Fruit fly (Drosophila melanogaster) whole organism, adult: ENCODE results near the gene kz.

Source experiments
- CG11617 ChIP-seq: fragments of 200-800 bp; sonication (Bioruptor generic); optimal IDR thresholded peaks from 2 replicates; lab custom pipeline; 2017; ENCODE audit warnings: mild to moderate bottlenecking, missing biosample characterization, missing genetic modification reagents, missing genetic modification characterization
- CG14711 ChIP-seq: fragments of 200-800 bp; sonication (Bioruptor generic); optimal IDR thresholded peaks from 2 replicates; lab custom pipeline; 2018; ENCODE audit warnings: missing biosample characterization, mild to moderate bottlenecking, missing genetic modification characterization, moderate library complexity
- CG33017 ChIP-seq: fragments of 200-800 bp; sonication (Bioruptor generic); optimal IDR thresholded peaks from 2 replicates; lab custom pipeline; 2018; ENCODE audit warnings: missing biosample characterization, mild to moderate bottlenecking, missing genetic modification characterization, moderate library complexity
- CG7045 ChIP-seq: fragments of 200-800 bp; sonication (Bioruptor generic); optimal IDR thresholded peaks from 2 replicates; lab custom pipeline; 2017; ENCODE audit warnings: missing biosample characterization, mild to moderate bottlenecking, missing genetic modification characterization
- CG7101 ChIP-seq: fragments of 200-800 bp; sonication (Bioruptor generic); optimal IDR thresholded peaks from 2 replicates; lab custom pipeline; 2018; ENCODE audit warnings: missing biosample characterization, mild to moderate bottlenecking, missing genetic modification characterization, moderate library complexity
- Clk ChIP-seq: fragments of 200-800 bp; sonication (Bioruptor generic); optimal IDR thresholded peaks from 2 replicates; lab custom pipeline; 2017; ENCODE audit warnings: missing biosample characterization, missing genetic modification characterization
- Hr96 ChIP-seq: fragments of 200-800 bp; sonication (Bioruptor generic); optimal IDR thresholded peaks from 2 replicates; lab custom pipeline; 2016; ENCODE audit warnings: missing biosample characterization, missing genetic modification characterization
- Mnt ChIP-seq: fragments of 200-800 bp; sonication (Bioruptor generic); optimal IDR thresholded peaks from 2 replicates; lab custom pipeline; 2016; ENCODE audit warnings: missing biosample characterization, mild to moderate bottlenecking, missing genetic modification characterization
- cic ChIP-seq: fragments of 200-800 bp; sonication (Bioruptor generic); optimal IDR thresholded peaks from 2 replicates; lab custom pipeline; 2017; ENCODE audit warnings: missing biosample characterization, mild to moderate bottlenecking, missing genetic modification characterization, moderate library complexity
- cnc ChIP-seq, 2 experiments: fragments of >200 bp; optimal IDR thresholded peaks; 2 replicates each; lab custom pipeline; 2017
- ovo ChIP-seq: fragments of 200-800 bp; sonication (Bioruptor generic); optimal IDR thresholded peaks from 2 replicates; lab custom pipeline; 2016; ENCODE audit warnings: missing biosample characterization, missing genetic modification characterization
- tj ChIP-seq: fragments of 200-800 bp; sonication (Bioruptor generic); optimal IDR thresholded peaks from 3 replicates; lab custom pipeline; 2017; ENCODE audit warnings: missing biosample characterization, mild to moderate bottlenecking, missing genetic modification characterization, moderate library complexity
- toe ChIP-seq: fragments of 200-800 bp; sonication (Bioruptor generic); optimal IDR thresholded peaks from 2 replicates; lab custom pipeline; 2016; ENCODE audit warnings: missing biosample characterization, missing genetic modification characterization

dm6 chrX:2213759-2214406 is 28.0 kb downstream of the kz start, which contains the start of gene SmydA-8:
- TF ChIP-seq cnc (optimal IDR thresholded peaks at IDR 0.05; lab: Kevin White, UChicago) (no peak), toe (no peak), Clk (GFP tag; lab: Kevin White, UChicago) (no peak), ovo (GFP tag; lab: Kevin White, UChicago) (no peak), tj (GFP tag; lab: Kevin White, UChicago) (no peak), cic (GFP tag; lab: Kevin White, UChicago) (no peak), Hr96 (GFP tag; lab: Kevin White, UChicago) (no peak), CG14711 (tag; lab: Kevin White, UChicago) (no peak), CG33017 (tag; lab: Kevin White, UChicago) (no peak), CG7101 (no peak), CG11617 (GFP tag; lab: Kevin White, UChicago) (no peak), Mnt (GFP tag; lab: Kevin White, UChicago) (no peak), CG7045 (no peak)
